Fruit fly (Drosophila melanogaster) whole organism, embryonic: ENCODE results near the gene Vps2.

Source experiments
- Ada2b ChIP-seq: fragments of 200-800 bp; sonication (Bioruptor generic); IDR thresholded peaks from 2 replicates; pipeline ENCODE4 v1.3.6; 2022; ENCODE audit warnings: missing biosample characterization, missing genetic modification characterization
- Atf6 ChIP-seq: fragments of 200-800 bp; sonication (Bioruptor generic); IDR thresholded peaks from 2 replicates; pipeline ENCODE4 v1.3.6; 2022; ENCODE audit warnings: missing biosample characterization, missing genetic modification characterization
- BtbVII ChIP-seq: fragments of 200-800 bp; sonication (Bioruptor generic); optimal IDR thresholded peaks from 3 replicates; lab custom pipeline; 2017; ENCODE audit warnings: missing biosample characterization, mild to moderate bottlenecking, missing genetic modification characterization
- CG10147 ChIP-seq: fragments of 200-800 bp; sonication (Bioruptor generic); optimal IDR thresholded peaks from 2 replicates; lab custom pipeline; 2019; ENCODE audit warnings: missing biosample characterization, mild to moderate bottlenecking, missing genetic modification characterization, moderate library complexity
- CG10543 ChIP-seq: fragments of 200-800 bp; sonication (Bioruptor generic); optimal IDR thresholded peaks from 3 replicates; lab custom pipeline; 2017; ENCODE audit warnings: missing biosample characterization, mild to moderate bottlenecking, missing genetic modification characterization, moderate library complexity
- CG11085 ChIP-seq: fragments of 200-800 bp; sonication (Bioruptor generic); IDR thresholded peaks from 2 replicates; pipeline ENCODE4 v1.3.6; 2022; ENCODE audit warnings: missing biosample characterization, missing genetic modification characterization
- CG11398 ChIP-seq: fragments of 200-800 bp; sonication (Bioruptor generic); optimal IDR thresholded peaks from 2 replicates; lab custom pipeline; 2016; ENCODE audit warnings: missing biosample characterization, missing genetic modification characterization
- CG13624 ChIP-seq: fragments of 200-800 bp; sonication (Bioruptor generic); optimal IDR thresholded peaks from 2 replicates; lab custom pipeline; 2016; ENCODE audit warnings: missing biosample characterization, missing genetic modification characterization
- CG15073 ChIP-seq: fragments of 200-800 bp; sonication (Bioruptor generic); optimal IDR thresholded peaks from 2 replicates; lab custom pipeline; 2016; ENCODE audit warnings: missing biosample characterization, missing genetic modification characterization
- CG15696 ChIP-seq: fragments of 200-800 bp; sonication (Bioruptor generic); optimal IDR thresholded peaks from 2 replicates; lab custom pipeline; 2019; ENCODE audit warnings: missing biosample characterization, mild to moderate bottlenecking, missing genetic modification characterization, moderate library complexity
- CG17385 ChIP-seq: fragments of 200-800 bp; sonication (Bioruptor generic); optimal IDR thresholded peaks from 3 replicates; lab custom pipeline; 2018; ENCODE audit warnings: missing biosample characterization, mild to moderate bottlenecking, missing genetic modification characterization
- CG2120 ChIP-seq: fragments of 200-800 bp; sonication (Bioruptor generic); optimal IDR thresholded peaks from 3 replicates; lab custom pipeline; 2016; ENCODE audit warnings: missing biosample characterization, missing genetic modification characterization
- CG31388 ChIP-seq: fragments of 200-800 bp; sonication (Bioruptor generic); optimal IDR thresholded peaks from 2 replicates; lab custom pipeline; 2016; ENCODE audit warnings: missing biosample characterization, missing genetic modification characterization
- CG42726 ChIP-seq: fragments of 200-800 bp; sonication (Bioruptor generic); IDR thresholded peaks from 2 replicates; pipeline ENCODE4 v1.3.6; 2022; ENCODE audit warnings: missing biosample characterization, missing genetic modification characterization; ENCODE audit not compliant: partially characterized antibody
- CG5245 ChIP-seq: fragments of 200-800 bp; sonication (Bioruptor generic); optimal IDR thresholded peaks from 3 replicates; lab custom pipeline; 2016; ENCODE audit warnings: missing biosample characterization, missing genetic modification characterization
- CG6254 ChIP-seq: fragments of 200-800 bp; sonication (Bioruptor generic); optimal IDR thresholded peaks from 3 replicates; lab custom pipeline; 2017; ENCODE audit warnings: mild to moderate bottlenecking, missing biosample characterization, missing genetic modification reagents, missing genetic modification characterization
- CG6654 ChIP-seq: fragments of 200-800 bp; sonication (Bioruptor generic); optimal IDR thresholded peaks from 2 replicates; lab custom pipeline; 2017; ENCODE audit warnings: missing biosample characterization, mild to moderate bottlenecking, missing genetic modification characterization
- CG6765 ChIP-seq: fragments of 200-800 bp; sonication (Bioruptor generic); optimal IDR thresholded peaks from 3 replicates; lab custom pipeline; 2017; ENCODE audit warnings: missing biosample characterization, mild to moderate bottlenecking, missing genetic modification characterization
- CG6854 ChIP-seq: fragments of 200-800 bp; sonication (Bioruptor generic); optimal IDR thresholded peaks from 3 replicates; lab custom pipeline; 2017; ENCODE audit warnings: missing biosample characterization, mild to moderate bottlenecking, missing genetic modification characterization
- CG7786 ChIP-seq: fragments of 200-800 bp; sonication (Bioruptor generic); optimal IDR thresholded peaks from 2 replicates; lab custom pipeline; 2016; ENCODE audit warnings: missing biosample characterization, missing genetic modification characterization
- D19B ChIP-seq: fragments of 200-800 bp; sonication (Bioruptor generic); optimal IDR thresholded peaks from 2 replicates; lab custom pipeline; 2017; ENCODE audit warnings: missing biosample characterization, mild to moderate bottlenecking, missing genetic modification characterization
- Dfd ChIP-seq, 2 experiments: fragments of >200 bp; optimal IDR thresholded peaks; 2 replicates each; lab custom pipeline; 2017; ENCODE audit warnings: missing biosample characterization in 2 of 2, missing genetic modification characterization in 2 of 2
- Dref ChIP-seq: fragments of 200-800 bp; sonication (Bioruptor generic); IDR thresholded peaks from 2 replicates; pipeline ENCODE4 v1.3.6; 2022; ENCODE audit warnings: missing biosample characterization, missing genetic modification characterization
- E2f2 ChIP-seq: fragments of 200-800 bp; sonication (Bioruptor generic); IDR thresholded peaks from 2 replicates; pipeline ENCODE4 v1.3.6; 2022; ENCODE audit warnings: missing biosample characterization, missing genetic modification characterization
- Gsc ChIP-seq: fragments of 200-800 bp; sonication (Bioruptor generic); IDR thresholded peaks from 2 replicates; pipeline ENCODE4 v1.3.6; 2022; ENCODE audit warnings: missing biosample characterization, missing genetic modification characterization
- Med ChIP-seq: fragments of 200-800 bp; sonication (Bioruptor generic); peaks from one replicate; lab custom pipeline; 2016; ENCODE audit warnings: missing biosample characterization, missing genetic modification characterization, mild to moderate bottlenecking, inconsistent platforms, moderate library complexity
- Nf-YA ChIP-seq: fragments of 200-800 bp; sonication (Bioruptor generic); IDR thresholded peaks from 2 replicates; pipeline ENCODE4 v1.3.6; 2022; ENCODE audit warnings: missing biosample characterization, missing genetic modification characterization
- Optix ChIP-seq: fragments of 200-800 bp; sonication (Bioruptor generic); IDR thresholded peaks from 3 replicates; pipeline ENCODE4 v1.3.6; 2022; ENCODE audit warnings: missing biosample characterization, missing genetic modification characterization
- Ptx1 ChIP-seq: fragments of 200-800 bp; sonication (Bioruptor generic); IDR thresholded peaks from 2 replicates; pipeline ENCODE4 v1.3.6; 2022; ENCODE audit warnings: missing biosample characterization, missing genetic modification characterization
- Trl ChIP-seq, 3 experiments: fragments of >200 bp in 2 of 3; fragments of 200-800 bp in 1 of 3; sonication (Bioruptor generic) in 1 of 3; optimal IDR thresholded peaks; 2 replicates in 1 of 3; 3 replicates in 2 of 3; lab custom pipeline; 2016 to 2017; ENCODE audit warnings: missing biosample characterization in 1 of 3, missing genetic modification characterization in 1 of 3
- bigmax ChIP-seq: fragments of 200-800 bp; sonication (Bioruptor generic); optimal IDR thresholded peaks from 2 replicates; lab custom pipeline; 2018; ENCODE audit warnings: missing biosample characterization, mild to moderate bottlenecking, missing genetic modification characterization
- cg ChIP-seq: fragments of 200-800 bp; sonication (Bioruptor generic); optimal IDR thresholded peaks from 3 replicates; lab custom pipeline; 2019; ENCODE audit warnings: missing biosample characterization, mild to moderate bottlenecking, missing genetic modification characterization, moderate library complexity
- chif ChIP-seq, 2 experiments: fragments of 200-800 bp; sonication (Bioruptor generic); optimal IDR thresholded peaks; 3 replicates each; lab custom pipeline; 2016; ENCODE audit warnings: missing biosample characterization in 2 of 2, missing genetic modification characterization in 2 of 2
- crc ChIP-seq: fragments of 200-800 bp; sonication (Bioruptor generic); optimal IDR thresholded peaks from 2 replicates; lab custom pipeline; 2016; ENCODE audit warnings: missing biosample characterization, missing genetic modification characterization
- croc ChIP-seq: fragments of 200-800 bp; sonication (Bioruptor generic); conservative IDR thresholded peaks from 3 replicates; pipeline ENCODE4 v1.3.6; 2022; ENCODE audit warnings: missing biosample characterization, missing genetic modification characterization
- dm ChIP-seq: fragments of 200-800 bp; sonication (Bioruptor generic); optimal IDR thresholded peaks from 3 replicates; lab custom pipeline; 2016; ENCODE audit warnings: missing biosample characterization, missing genetic modification characterization
- hkb ChIP-seq, 2 experiments: fragments of 200-800 bp in 1 of 2; fragments of >200 bp in 1 of 2; sonication (Bioruptor generic) in 1 of 2; IDR thresholded peaks in 1 of 2; optimal IDR thresholded peaks in 1 of 2; 2 replicates each; pipeline versions ENCODE4 v1.3.6 to Lab custom; 2017 to 2022; ENCODE audit warnings: missing biosample characterization in 1 of 2, missing genetic modification characterization in 1 of 2
- ken ChIP-seq: fragments of 200-800 bp; sonication (Bioruptor generic); IDR thresholded peaks from 3 replicates; pipeline ENCODE4 v1.3.6; 2022; ENCODE audit warnings: missing biosample characterization, missing genetic modification characterization
- lmd ChIP-seq: fragments of 200-800 bp; sonication (Bioruptor generic); IDR thresholded peaks from 2 replicates; pipeline ENCODE4 v1.3.6; 2022; ENCODE audit warnings: missing biosample characterization, missing genetic modification characterization
- nmo ChIP-seq: fragments of 200-800 bp; sonication (Bioruptor generic); optimal IDR thresholded peaks from 2 replicates; lab custom pipeline; 2018; ENCODE audit warnings: missing biosample characterization, mild to moderate bottlenecking, missing genetic modification characterization, moderate library complexity
- oc ChIP-seq: fragments of 200-800 bp; sonication (Bioruptor generic); optimal IDR thresholded peaks from 2 replicates; lab custom pipeline; 2018; ENCODE audit warnings: missing biosample characterization, mild to moderate bottlenecking, missing genetic modification characterization, moderate library complexity
- ranshi ChIP-seq: fragments of 200-800 bp; sonication (Bioruptor generic); IDR thresholded peaks from 2 replicates; pipeline ENCODE4 v1.3.6; 2022; ENCODE audit warnings: missing biosample characterization, missing genetic modification characterization
- sim ChIP-seq: fragments of 200-800 bp; sonication (Bioruptor generic); IDR thresholded peaks from 2 replicates; pipeline ENCODE4 v1.3.6; 2022; ENCODE audit warnings: missing biosample characterization, missing genetic modification characterization
- slp2 ChIP-seq: fragments of 200-800 bp; sonication (Bioruptor generic); optimal IDR thresholded peaks from 2 replicates; lab custom pipeline; 2016; ENCODE audit warnings: missing biosample characterization, missing genetic modification characterization
- tgo ChIP-seq: fragments of 200-800 bp; sonication (Bioruptor generic); IDR thresholded peaks from 3 replicates; pipeline ENCODE4 v1.3.6; 2022; ENCODE audit warnings: missing biosample characterization, missing genetic modification characterization
- twi ChIP-seq: fragments of 200-800 bp; optimal IDR thresholded peaks from 2 replicates; lab custom pipeline; 2019; ENCODE audit warnings: missing biosample characterization, mild to moderate bottlenecking, missing genetic modification characterization, moderate library complexity
- tx ChIP-seq: fragments of 200-800 bp; sonication (Bioruptor generic); optimal IDR thresholded peaks from 2 replicates; lab custom pipeline; 2016; ENCODE audit warnings: missing biosample characterization, missing genetic modification characterization
- unpg ChIP-seq: fragments of 200-800 bp; sonication (Bioruptor generic); optimal IDR thresholded peaks from 3 replicates; lab custom pipeline; 2018; ENCODE audit warnings: missing biosample characterization, mild to moderate bottlenecking, missing genetic modification characterization, moderate library complexity
- wdn ChIP-seq: fragments of 200-800 bp; sonication (Bioruptor generic); IDR thresholded peaks from 2 replicates; pipeline ENCODE4 v1.3.6; 2022; ENCODE audit warnings: missing biosample characterization, missing genetic modification characterization
- zen ChIP-seq: fragments of 200-800 bp; sonication (Bioruptor generic); optimal IDR thresholded peaks from 3 replicates; lab custom pipeline; 2018; ENCODE audit warnings: missing biosample characterization, mild to moderate bottlenecking, missing genetic modification characterization, moderate library complexity

Gene Vps2

DNA sequence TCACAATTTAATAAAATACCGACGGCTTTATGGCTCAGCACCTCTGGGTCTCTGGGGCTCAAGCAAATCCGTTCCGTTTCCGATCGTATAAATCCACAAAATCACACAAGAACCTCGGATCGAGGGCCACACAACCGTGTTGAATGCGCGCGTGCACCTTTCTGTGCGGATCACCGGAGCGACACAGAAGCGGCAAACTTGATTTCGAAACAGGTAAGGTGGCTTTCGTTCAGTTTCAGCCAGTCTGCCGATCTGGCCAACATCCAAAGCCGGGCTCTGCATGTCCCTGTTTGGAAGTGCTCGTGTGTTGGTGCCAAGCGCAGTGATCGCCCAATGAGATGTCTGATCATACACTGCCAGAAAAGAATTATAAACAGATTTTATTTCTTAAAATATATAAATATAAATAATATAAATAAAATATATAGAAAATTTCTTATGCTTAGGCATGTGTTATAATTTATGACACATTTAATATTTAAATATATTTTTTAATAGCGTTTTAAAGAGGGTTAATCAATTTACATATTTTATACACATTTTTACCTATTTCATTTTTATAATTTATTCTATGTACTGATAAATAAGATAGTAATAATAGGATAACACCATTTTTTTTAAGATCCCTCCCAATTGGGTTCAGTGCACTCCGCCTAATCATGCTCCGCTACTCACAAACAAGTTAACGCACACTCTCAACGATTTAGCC, 46.0 kb downstream of the Vps2 start, which contains the start of gene dysf (continued):
- TF ChIP-seq CG6854, result peak; percentile 22
- no peak for TF ChIP-seq tx (GFP tag; lab: Kevin White, UChicago)
- no peak for TF ChIP-seq slp2 (GFP tag; lab: Kevin White, UChicago)
- TF ChIP-seq CG2120 (GFP tag; lab: Kevin White, UChicago), result no peak
- peak; percentile 30 for TF ChIP-seq unpg (GFP tag; lab: Kevin White, UChicago)
- peak; percentile 54 for TF ChIP-seq tgo (GFP tag; lab: Robert Waterston, UW)
- TF ChIP-seq croc (GFP tag; lab: Robert Waterston, UW), result no peak; the same call in 2 of the 3 replicates
- no peak for TF ChIP-seq Gsc (GFP tag; lab: Robert Waterston, UW)
- no peak for TF ChIP-seq Med
- TF ChIP-seq Nf-YA (GFP tag; lab: Robert Waterston, UW), result no peak
- peak; percentile 38 for TF ChIP-seq lmd
- TF ChIP-seq BtbVII (GFP tag; lab: Kevin White, UChicago), result peak; percentile 38
- TF ChIP-seq E2f2 (GFP tag; lab: Robert Waterston, UW), result peak; percentile 24; the same call in 1 of the 2 replicates
- peak; percentile 34 for TF ChIP-seq CG6254 (GFP tag; lab: Kevin White, UChicago)
- TF ChIP-seq oc (tag; lab: Kevin White, UChicago), result no peak
- TF ChIP-seq CG15073, result no peak
- TF ChIP-seq ranshi (GFP tag; lab: Robert Waterston, UW), result no peak
- no peak for TF ChIP-seq Optix (GFP tag; lab: Robert Waterston, UW)
- no peak for TF ChIP-seq Dfd (GFP tag; optimal IDR thresholded peaks at IDR 0.05; lab: Kevin White, UChicago)
- TF ChIP-seq Ptx1 (GFP tag; lab: Robert Waterston, UW), result peak; percentile 63; the same call in 1 of the 2 replicates
- no peak for TF ChIP-seq bigmax
- peak; percentile 23 for TF ChIP-seq CG6765
- TF ChIP-seq ken (GFP tag; lab: Robert Waterston, UW), result no peak
- TF ChIP-seq twi (tag; lab: Kevin White, UChicago), result peak; percentile 73
- TF ChIP-seq CG11398 (GFP tag; lab: Kevin White, UChicago), result no peak
- no peak for TF ChIP-seq Atf6 (GFP tag; lab: Robert Waterston, UW)
- TF ChIP-seq CG7786, result no peak
- peak; percentile 46 for TF ChIP-seq CG10147 (GFP tag; lab: Kevin White, UChicago)
- peak; percentile 18; the same call in 1 of the 2 replicates for TF ChIP-seq CG11085 (GFP tag; lab: Robert Waterston, UW)
- peak; percentile 64 for TF ChIP-seq CG17385 (GFP tag; lab: Kevin White, UChicago)
- TF ChIP-seq hkb (optimal IDR thresholded peaks at IDR 0.05; lab: Kevin White, UChicago), result no peak
- no peak for TF ChIP-seq hkb (GFP tag; IDR thresholded peaks at IDR 0.05; lab: Robert Waterston, UW)
- peak; percentile 77 for TF ChIP-seq zen (tag; lab: Kevin White, UChicago)
- no peak for TF ChIP-seq sim
- peak; percentile 86 for TF ChIP-seq CG15696 (tag; lab: Kevin White, UChicago)
- no peak for TF ChIP-seq D19B
- no peak for TF ChIP-seq CG13624
- TF ChIP-seq wdn (GFP tag; lab: Robert Waterston, UW), result no peak
- TF ChIP-seq Ada2b, result no peak
- TF ChIP-seq CG10543 (GFP tag; lab: Kevin White, UChicago), result no peak
- TF ChIP-seq nmo (GFP tag; lab: Kevin White, UChicago), result peak; percentile 85
- no peak for TF ChIP-seq chif (GFP tag; optimal IDR thresholded peaks at IDR 0.05; lab: Kevin White, UChicago)
- no peak for TF ChIP-seq crc (GFP tag; lab: Kevin White, UChicago)
- peak; percentile 28 for TF ChIP-seq CG5245 (GFP tag; lab: Kevin White, UChicago)
- TF ChIP-seq dm (GFP tag; lab: Kevin White, UChicago), result no peak
- TF ChIP-seq CG42726 (GFP tag; lab: Robert Waterston, UW), result no peak
- TF ChIP-seq CG6654 (GFP tag; lab: Kevin White, UChicago), result peak; percentile 12
- no peak for TF ChIP-seq CG31388 (GFP tag; lab: Kevin White, UChicago)
- TF ChIP-seq cg (GFP tag; lab: Kevin White, UChicago), result no peak
- no peak for TF ChIP-seq Dref (GFP tag; lab: Robert Waterston, UW)
- no peak for TF ChIP-seq Trl (optimal IDR thresholded peaks at IDR 0.05; lab: Kevin White, UChicago)
- TF ChIP-seq Trl (GFP tag; optimal IDR thresholded peaks at IDR 0.05; lab: Kevin White, UChicago), result no peak
